Fruit fly (Drosophila melanogaster): Measurements from ENCODE around the gene CRAT.
A peak's percentile ranks its signal among the peaks of the same experiment; 100 is the strongest.

Gene CRAT

dm6 chr3R:6388414-6388830 lies 12.6 kb upstream of the CRAT start:
- TF ChIP-seq CG4496 (GFP tag; IDR thresholded peaks at IDR 0.05) (no peak), CG34367 (tag; optimal IDR thresholded peaks at IDR 0.05) (no peak), CG15710 (tag; optimal IDR thresholded peaks at IDR 0.05) (no peak), Snoo (tag; optimal IDR thresholded peaks at IDR 0.05) (no peak), D1 (tag; optimal IDR thresholded peaks at IDR 0.05) (no peak), CG13204 (GFP tag; optimal IDR thresholded peaks at IDR 0.05) (no peak), CG14655 (GFP tag; optimal IDR thresholded peaks at IDR 0.05) (no peak), CG8301 (tag; optimal IDR thresholded peaks at IDR 0.05) (no peak), Pif1A (GFP tag; optimal IDR thresholded peaks at IDR 0.05) (no peak), CG10348 (GFP tag; IDR thresholded peaks at IDR 0.05) (no peak), gl (tag; optimal IDR thresholded peaks at IDR 0.05) (no peak), fd96Ca (GFP tag; IDR thresholded peaks at IDR 0.05) (no peak), Ets98B (GFP tag; IDR thresholded peaks at IDR 0.05) (no peak), CG9948 (tag; optimal IDR thresholded peaks at IDR 0.05) (no peak), CG17806 (tag; optimal IDR thresholded peaks at IDR 0.05) (no peak), CG12605 (GFP tag; IDR thresholded peaks at IDR 0.05) (no peak), Pif1B (GFP tag; optimal IDR thresholded peaks at IDR 0.05) (no peak), CG8159 (tag; optimal IDR thresholded peaks at IDR 0.05) (no peak)

DNA sequence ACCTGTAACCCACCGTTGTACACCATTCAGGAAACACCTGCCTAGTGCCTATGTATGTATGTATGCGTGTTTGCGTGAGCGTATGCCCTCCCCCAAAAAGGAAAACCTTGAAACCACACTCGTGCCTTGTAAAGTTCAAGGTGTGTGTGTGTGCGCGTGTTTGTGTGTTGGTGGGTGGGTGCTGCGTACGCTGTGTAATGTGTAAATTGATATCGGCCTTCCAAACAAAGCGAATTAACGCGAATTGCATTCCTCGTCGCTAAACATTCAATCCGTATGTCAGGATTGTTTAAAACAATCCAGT lies 7.6 kb upstream of the CRAT start:
- TF ChIP-seq EcR (GFP tag; optimal IDR thresholded peaks at IDR 0.05) (peak; percentile 86), CG9948 (tag; optimal IDR thresholded peaks at IDR 0.05) (no peak), CG34367 (tag; optimal IDR thresholded peaks at IDR 0.05) (no peak)

- TF ChIP-seq EcR (GFP tag; optimal IDR thresholded peaks at IDR 0.05) (no peak), CG8159 (tag; optimal IDR thresholded peaks at IDR 0.05) (no peak), CG10348 (GFP tag; IDR thresholded peaks at IDR 0.05) (no peak), CG13204 (GFP tag; optimal IDR thresholded peaks at IDR 0.05) (no peak), CG4496 (GFP tag; IDR thresholded peaks at IDR 0.05) (no peak), CG8301 (tag; optimal IDR thresholded peaks at IDR 0.05) (no peak), D1 (tag; optimal IDR thresholded peaks at IDR 0.05) (no peak), gl (tag; optimal IDR thresholded peaks at IDR 0.05) (no peak), CG14655 (GFP tag; optimal IDR thresholded peaks at IDR 0.05) (no peak), CG32121 (GFP tag; IDR thresholded peaks at IDR 0.05) (no peak), CG9948 (tag; optimal IDR thresholded peaks at IDR 0.05) (no peak), fd96Ca (GFP tag; IDR thresholded peaks at IDR 0.05) (no peak), CG12605 (GFP tag; IDR thresholded peaks at IDR 0.05) (no peak), CG17806 (tag; optimal IDR thresholded peaks at IDR 0.05) (no peak), Ets98B (GFP tag; IDR thresholded peaks at IDR 0.05) (no peak), CG34367 (tag; optimal IDR thresholded peaks at IDR 0.05) (no peak), rn (GFP tag; IDR thresholded peaks at IDR 0.05) (no peak)
Observed at dm6 chr3R:6382733-6383465, 7.1 kb upstream of the CRAT start, which contains the start of gene gzl. Gene gzl (plus strand): TSS chr3R:6382914.

DNA sequence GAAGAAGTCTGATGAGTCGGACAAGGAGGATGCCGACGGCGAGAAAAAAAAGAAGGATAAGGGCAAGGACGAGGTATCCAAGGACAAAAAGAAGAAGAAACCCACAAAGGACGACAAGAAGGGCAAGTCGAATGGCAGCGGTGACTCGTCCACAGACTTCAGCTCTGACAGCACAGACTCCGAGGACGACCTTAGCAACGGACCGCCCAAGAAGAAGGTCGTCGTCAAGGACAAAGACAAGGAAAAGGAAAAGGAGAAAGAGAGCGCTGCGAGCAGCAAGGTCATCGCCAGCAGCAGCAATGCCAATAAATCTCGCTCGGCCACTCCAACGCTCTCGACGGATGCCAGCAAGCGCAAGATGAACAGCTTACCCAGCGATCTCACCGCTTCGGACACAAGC lies 5.9 kb upstream of the CRAT start:
- TF ChIP-seq CG8159 (tag; optimal IDR thresholded peaks at IDR 0.05) (no peak), Ets98B (GFP tag; IDR thresholded peaks at IDR 0.05) (no peak), D1 (tag; optimal IDR thresholded peaks at IDR 0.05) (no peak), Snoo (tag; optimal IDR thresholded peaks at IDR 0.05) (no peak), CG4496 (GFP tag; IDR thresholded peaks at IDR 0.05) (no peak), CG13204 (GFP tag; optimal IDR thresholded peaks at IDR 0.05) (no peak), CG12605 (GFP tag; IDR thresholded peaks at IDR 0.05) (no peak), Pif1B (GFP tag; optimal IDR thresholded peaks at IDR 0.05) (no peak)

- TF ChIP-seq CG8159 (tag; optimal IDR thresholded peaks at IDR 0.05) (no peak), CG14655 (GFP tag; optimal IDR thresholded peaks at IDR 0.05) (no peak), CG34367 (tag; optimal IDR thresholded peaks at IDR 0.05) (no peak), CG32121 (GFP tag; IDR thresholded peaks at IDR 0.05) (no peak)
Observed at dm6 chr3R:6380129-6380528, 4.3 kb upstream of the CRAT start, which contains the start of the genes CG1024 and TfIIFalpha. Gene CG1024 (minus strand): TSS chr3R:6380328. Gene TfIIFalpha (plus strand): TSS chr3R:6380467.

- TF ChIP-seq CG12605 (GFP tag; IDR thresholded peaks at IDR 0.05) (no peak), fd96Ca (GFP tag; IDR thresholded peaks at IDR 0.05) (no peak), CG4496 (GFP tag; IDR thresholded peaks at IDR 0.05) (no peak), D1 (tag; optimal IDR thresholded peaks at IDR 0.05) (no peak), CG34367 (tag; optimal IDR thresholded peaks at IDR 0.05) (no peak), CG13204 (GFP tag; optimal IDR thresholded peaks at IDR 0.05) (no peak), CG8159 (tag; optimal IDR thresholded peaks at IDR 0.05) (no peak), CG15710 (tag; optimal IDR thresholded peaks at IDR 0.05) (no peak), CG14655 (GFP tag; optimal IDR thresholded peaks at IDR 0.05) (no peak), CG32121 (GFP tag; IDR thresholded peaks at IDR 0.05) (no peak), CG8301 (tag; optimal IDR thresholded peaks at IDR 0.05) (no peak), CG17806 (tag; optimal IDR thresholded peaks at IDR 0.05) (no peak), Pif1A (GFP tag; optimal IDR thresholded peaks at IDR 0.05) (no peak), Ets98B (GFP tag; IDR thresholded peaks at IDR 0.05) (no peak), CG9948 (tag; optimal IDR thresholded peaks at IDR 0.05) (no peak), Snoo (tag; optimal IDR thresholded peaks at IDR 0.05) (no peak), rn (GFP tag; IDR thresholded peaks at IDR 0.05) (no peak), gl (tag; optimal IDR thresholded peaks at IDR 0.05) (no peak), EcR (GFP tag; optimal IDR thresholded peaks at IDR 0.05) (no peak), CG10348 (GFP tag; IDR thresholded peaks at IDR 0.05) (no peak)
Observed at dm6 chr3R:6377497-6377896, 1.7 kb upstream of the CRAT start, which contains the start of gene CG42537. Gene CG42537 (plus strand): TSS chr3R:6377797.
